Worm (Caenorhabditis elegans) whole organism, L4/young adult: ENCODE measurements around the gene C15F1.5.

Source experiments
- W03F9.2 ChIP-seq: fragments of 150-350 bp; optimal IDR thresholded peaks from 2 replicates; lab custom pipeline; 2014; ENCODE audit warnings: missing biosample characterization, missing genetic modification characterization
- dao-5 ChIP-seq: sonication (generic microtip); optimal IDR thresholded peaks from 2 replicates; lab custom pipeline; 2016; ENCODE audit warnings: missing genotype, missing genetic modification characterization, moderate library complexity, missing compliant biosample characterization
- him-1 ChIP-seq: sonication (generic microtip); optimal IDR thresholded peaks from 2 replicates; lab custom pipeline; 2016; ENCODE audit warnings: missing genotype, missing genetic modification reagents, missing genetic modification characterization, missing compliant biosample characterization

DNA sequence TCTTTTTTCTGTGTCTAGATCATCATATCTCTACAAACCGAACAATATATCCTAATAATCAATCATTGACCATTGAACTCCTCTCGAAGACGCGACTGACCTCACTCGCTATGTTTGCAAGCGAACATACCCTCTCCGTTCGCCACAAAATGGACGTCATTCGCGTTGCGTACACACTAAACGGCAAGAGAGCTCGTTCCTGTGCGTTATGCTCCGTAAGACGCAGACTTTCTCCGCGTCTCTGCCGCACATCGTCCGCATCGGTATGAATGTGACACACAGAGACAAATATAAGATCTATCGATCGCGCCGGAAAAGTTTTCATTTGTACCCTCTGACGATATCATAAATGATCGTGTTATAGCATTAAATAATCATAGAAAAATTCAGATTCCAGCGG is 44.4 kb downstream of the C15F1.5 start:
- no peak for TF ChIP-seq him-1
- TF ChIP-seq dao-5 (tag; lab: Kevin White, UChicago), result no peak
- no peak for TF ChIP-seq W03F9.2 (tag; lab: Kevin White, UChicago)
